Worm (Caenorhabditis elegans): Measurements from ENCODE around the gene C06H5.11.
"Not testable (repeated sequence)": the region's sequence is repeated elsewhere in the genome, so short reads cannot be mapped to it uniquely, and the experiment has no call there.

- not testable (repeated sequence) for TF ChIP-seq ref-1 (GFP tag; conservative IDR thresholded peaks at IDR 0.05); ztf-29 (GFP tag; IDR thresholded peaks at IDR 0.05); med-1 (GFP tag; optimal IDR thresholded peaks at IDR 0.05; ENCODE audit: insufficient read depth); T22C8.4 (GFP tag; IDR thresholded peaks at IDR 0.05); klf-2 (GFP tag; conservative IDR thresholded peaks at IDR 0.05); tab-1 (GFP tag; IDR thresholded peaks at IDR 0.05); flt-1 (GFP tag; IDR thresholded peaks at IDR 0.05)
Measured at ce11 chrV:17893959-17894358, at the start of gene C06H5.11.

All from whole organism, midembryonic.